Fruit fly (Drosophila melanogaster) whole organism, embryonic: ENCODE results near the gene Usp14.
A peak's percentile ranks its signal among the peaks of the same experiment; 100 is the strongest.

Experiments
- Ada2b ChIP-seq: fragments of 200-800 bp; sonication (Bioruptor generic); IDR thresholded peaks from 2 replicates; pipeline ENCODE4 v1.3.6; 2022; ENCODE audit warnings: missing biosample characterization, missing genetic modification characterization
- CG10209 ChIP-seq: fragments of 200-800 bp; sonication (Bioruptor generic); optimal IDR thresholded peaks from 3 replicates; lab custom pipeline; 2017; ENCODE audit warnings: missing biosample characterization, mild to moderate bottlenecking, missing genetic modification characterization, missing genetic modification reagents
- CG11504 ChIP-seq: fragments of 200-800 bp; sonication (Bioruptor generic); optimal IDR thresholded peaks from 3 replicates; lab custom pipeline; 2019; ENCODE audit warnings: missing biosample characterization, mild to moderate bottlenecking, missing genetic modification characterization, moderate library complexity
- CG12391 ChIP-seq: fragments of 200-800 bp; sonication (Bioruptor generic); optimal IDR thresholded peaks from 3 replicates; lab custom pipeline; 2018; ENCODE audit warnings: missing biosample characterization, mild to moderate bottlenecking, missing genetic modification characterization, moderate library complexity
- CG13287 ChIP-seq: fragments of 200-800 bp; sonication (Bioruptor generic); IDR thresholded peaks from 2 replicates; pipeline ENCODE4 v1.3.6; 2022; ENCODE audit warnings: missing biosample characterization, missing genetic modification characterization; ENCODE audit not compliant: partially characterized antibody
- CG15011 ChIP-seq: fragments of 200-800 bp; sonication (Bioruptor generic); optimal IDR thresholded peaks from 3 replicates; lab custom pipeline; 2018; ENCODE audit warnings: missing biosample characterization, mild to moderate bottlenecking, missing genetic modification characterization
- CG15073 ChIP-seq: fragments of 200-800 bp; sonication (Bioruptor generic); optimal IDR thresholded peaks from 2 replicates; lab custom pipeline; 2016; ENCODE audit warnings: missing biosample characterization, missing genetic modification characterization
- CG16815 ChIP-seq: fragments of 200-800 bp; sonication (Bioruptor generic); optimal IDR thresholded peaks from 3 replicates; lab custom pipeline; 2017; ENCODE audit warnings: missing biosample characterization, mild to moderate bottlenecking, missing genetic modification characterization
- CG18011 ChIP-seq: fragments of 200-800 bp; sonication (Bioruptor generic); optimal IDR thresholded peaks from 2 replicates; lab custom pipeline; 2017; ENCODE audit warnings: missing biosample characterization, missing genetic modification characterization, mild to moderate bottlenecking, moderate library complexity, missing genotype
- CG2120 ChIP-seq: fragments of 200-800 bp; sonication (Bioruptor generic); optimal IDR thresholded peaks from 3 replicates; lab custom pipeline; 2016; ENCODE audit warnings: missing biosample characterization, missing genetic modification characterization
- CG9215 ChIP-seq: fragments of 200-800 bp; sonication (Bioruptor generic); IDR thresholded peaks from 2 replicates; pipeline ENCODE4 v1.3.6; 2022; ENCODE audit warnings: missing biosample characterization, missing genetic modification characterization
- D19A ChIP-seq: fragments of 200-800 bp; optimal IDR thresholded peaks from 3 replicates; lab custom pipeline; 2019; ENCODE audit warnings: missing biosample characterization, mild to moderate bottlenecking, missing genetic modification characterization, moderate library complexity
- Dll ChIP-seq: fragments of 200-800 bp; sonication (Bioruptor generic); IDR thresholded peaks from 4 replicates; pipeline ENCODE4 v1.3.6; 2022; ENCODE audit warnings: missing biosample characterization, missing genetic modification characterization; ENCODE audit not compliant: partially characterized antibody
- HLH4C ChIP-seq: fragments of 200-800 bp; sonication (Bioruptor generic); IDR thresholded peaks from 3 replicates; pipeline ENCODE4 v1.3.6; 2022; ENCODE audit warnings: missing biosample characterization, missing genetic modification characterization; ENCODE audit not compliant: partially characterized antibody
- HLHmδ ChIP-seq: fragments of 200-800 bp; sonication (Bioruptor generic); optimal IDR thresholded peaks from 2 replicates; lab custom pipeline; 2018; ENCODE audit warnings: missing biosample characterization, mild to moderate bottlenecking, missing genetic modification characterization, moderate library complexity
- Hr51 ChIP-seq, 2 experiments: fragments of 200-800 bp; sonication (Bioruptor generic); optimal IDR thresholded peaks; 2 replicates in 1 of 2; 3 replicates in 1 of 2; lab custom pipeline; 2016 to 2018; ENCODE audit warnings: missing biosample characterization in 2 of 2, missing genetic modification characterization in 2 of 2, mild to moderate bottlenecking in 1 of 2, moderate library complexity in 1 of 2
- MESR4 ChIP-seq: fragments of 200-800 bp; sonication (Bioruptor generic); optimal IDR thresholded peaks from 2 replicates; lab custom pipeline; 2018; ENCODE audit warnings: missing biosample characterization, mild to moderate bottlenecking, missing genetic modification characterization, moderate library complexity
- Meics ChIP-seq: fragments of 200-800 bp; sonication (Bioruptor generic); optimal IDR thresholded peaks from 2 replicates; lab custom pipeline; 2017; ENCODE audit warnings: missing biosample characterization, mild to moderate bottlenecking, missing genetic modification characterization
- NC2β ChIP-seq: fragments of 200-800 bp; sonication (Bioruptor generic); optimal IDR thresholded peaks from 2 replicates; lab custom pipeline; 2016; ENCODE audit warnings: missing biosample characterization, missing genetic modification characterization
- Oli ChIP-seq: fragments of 200-800 bp; sonication (Bioruptor generic); optimal IDR thresholded peaks from 2 replicates; lab custom pipeline; 2018; ENCODE audit warnings: missing biosample characterization, mild to moderate bottlenecking, missing genetic modification characterization, moderate library complexity
- Scr ChIP-seq: fragments of 200-800 bp; sonication (Bioruptor generic); IDR thresholded peaks from 2 replicates; pipeline ENCODE4 v1.3.6; 2022; ENCODE audit warnings: missing biosample characterization, missing genetic modification characterization; ENCODE audit not compliant: partially characterized antibody
- Xrp1 ChIP-seq: fragments of 200-800 bp; sonication (Bioruptor generic); IDR thresholded peaks from 2 replicates; pipeline ENCODE4 v1.3.6; 2022; ENCODE audit warnings: missing biosample characterization, missing genetic modification characterization
- ato ChIP-seq: fragments of 200-800 bp; sonication (Bioruptor generic); IDR thresholded peaks from 2 replicates; pipeline ENCODE4 v1.3.6; 2022; ENCODE audit warnings: missing biosample characterization, missing genetic modification characterization; ENCODE audit not compliant: partially characterized antibody
- bsh ChIP-seq, 2 experiments: fragments of 200-800 bp; sonication (Bioruptor generic); optimal IDR thresholded peaks; 2 replicates each; lab custom pipeline; 2017 to 2018; ENCODE audit warnings: mild to moderate bottlenecking in 2 of 2, missing biosample characterization in 2 of 2, missing genetic modification characterization in 2 of 2, moderate library complexity in 1 of 2
- da ChIP-seq: fragments of 200-800 bp; sonication (Bioruptor generic); optimal IDR thresholded peaks from 2 replicates; lab custom pipeline; 2016; ENCODE audit warnings: missing biosample characterization, missing genetic modification characterization
- dmrt11E ChIP-seq: fragments of 200-800 bp; sonication (Bioruptor generic); optimal IDR thresholded peaks from 3 replicates; lab custom pipeline; 2018; ENCODE audit warnings: missing biosample characterization, mild to moderate bottlenecking, missing genetic modification characterization, moderate library complexity
- en ChIP-seq: fragments of 200-800 bp; sonication (Bioruptor generic); optimal IDR thresholded peaks from 2 replicates; lab custom pipeline; 2016; ENCODE audit warnings: missing biosample characterization, missing genetic modification characterization
- eve ChIP-seq, 2 experiments: fragments of >200 bp; optimal IDR thresholded peaks; 2 replicates each; lab custom pipeline; 2017; ENCODE audit warnings: missing biosample characterization in 2 of 2, missing genetic modification characterization in 2 of 2
- fd3F ChIP-seq: fragments of 200-800 bp; sonication (Bioruptor generic); optimal IDR thresholded peaks from 2 replicates; lab custom pipeline; 2018; ENCODE audit warnings: missing biosample characterization, mild to moderate bottlenecking, missing genetic modification characterization, moderate library complexity
- hkb ChIP-seq, 2 experiments: fragments of 200-800 bp in 1 of 2; fragments of >200 bp in 1 of 2; sonication (Bioruptor generic) in 1 of 2; IDR thresholded peaks in 1 of 2; optimal IDR thresholded peaks in 1 of 2; 2 replicates each; pipeline versions ENCODE4 v1.3.6 to Lab custom; 2017 to 2022; ENCODE audit warnings: missing biosample characterization in 1 of 2, missing genetic modification characterization in 1 of 2
- nerfin-1 ChIP-seq: fragments of 200-800 bp; sonication (Bioruptor generic); optimal IDR thresholded peaks from 3 replicates; lab custom pipeline; 2019; ENCODE audit warnings: missing biosample characterization, mild to moderate bottlenecking, missing genetic modification characterization, moderate library complexity
- onecut ChIP-seq: fragments of 200-800 bp; sonication (Bioruptor generic); IDR thresholded peaks from 2 replicates; pipeline ENCODE4 v1.3.6; 2022; ENCODE audit warnings: missing biosample characterization, missing genetic modification characterization
- peb ChIP-seq: fragments of 200-800 bp; sonication (Bioruptor generic); IDR thresholded peaks from 2 replicates; pipeline ENCODE4 v1.3.6; 2022; ENCODE audit warnings: missing biosample characterization, missing genetic modification characterization
- pnt ChIP-seq: fragments of 200-800 bp; sonication (Bioruptor generic); optimal IDR thresholded peaks from 3 replicates; lab custom pipeline; 2016; ENCODE audit warnings: missing biosample characterization, missing genetic modification characterization
- row ChIP-seq: fragments of 200-800 bp; sonication (Bioruptor generic); IDR thresholded peaks from 3 replicates; pipeline ENCODE4 v1.3.6; 2022; ENCODE audit warnings: missing biosample characterization, missing genetic modification characterization
- sr ChIP-seq: fragments of 200-800 bp; sonication (Bioruptor generic); IDR thresholded peaks from 3 replicates; pipeline ENCODE4 v1.3.6; 2022; ENCODE audit warnings: missing biosample characterization, missing genetic modification characterization
- unpg ChIP-seq: fragments of 200-800 bp; sonication (Bioruptor generic); optimal IDR thresholded peaks from 3 replicates; lab custom pipeline; 2018; ENCODE audit warnings: missing biosample characterization, mild to moderate bottlenecking, missing genetic modification characterization, moderate library complexity
- vvl ChIP-seq: fragments of 200-800 bp; sonication (Bioruptor generic); IDR thresholded peaks from 2 replicates; pipeline ENCODE4 v1.3.6; 2022; ENCODE audit warnings: missing biosample characterization, missing genetic modification characterization

Usp14 gene

DNA sequence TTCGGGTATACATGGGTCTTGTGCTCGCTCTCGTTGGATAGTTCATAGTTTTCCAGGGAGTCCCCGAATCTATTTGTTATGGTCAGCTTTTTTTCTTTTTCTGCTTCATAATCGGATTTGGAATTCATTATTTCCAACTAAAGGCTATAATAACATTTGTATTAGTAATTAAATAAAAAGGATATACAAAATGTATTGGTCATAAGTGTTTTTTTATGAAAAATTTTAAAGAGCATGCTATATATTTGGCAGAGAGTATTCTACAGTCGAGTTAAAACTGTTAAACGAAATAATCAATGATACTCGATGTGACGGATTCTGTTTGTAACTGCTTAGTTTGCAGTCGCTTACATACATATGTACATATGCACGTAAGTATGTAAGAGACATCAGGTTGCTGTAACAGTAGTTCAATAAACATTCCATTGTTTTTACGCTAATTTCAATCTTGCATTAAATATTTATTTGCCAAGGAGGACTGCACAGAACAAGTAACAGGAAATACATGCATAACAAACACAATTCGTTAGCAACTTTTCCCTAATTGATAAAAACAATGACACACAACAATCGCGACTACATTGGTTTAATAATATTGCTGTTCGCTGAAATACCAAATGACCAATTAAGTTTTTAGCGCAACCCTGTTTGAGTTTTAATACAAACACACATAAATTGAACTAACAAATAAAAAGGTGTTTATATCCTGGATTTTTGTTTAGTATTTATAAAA lies 15.0 kb downstream of the Usp14 start (continued):
- no peak for TF ChIP-seq CG15011 (GFP tag; lab: Kevin White, UChicago)
- TF ChIP-seq ato (GFP tag; lab: Robert Waterston, UW), result no peak
- no peak for TF ChIP-seq sr (GFP tag; lab: Robert Waterston, UW)
- TF ChIP-seq CG16815 (GFP tag; lab: Kevin White, UChicago), result no peak
- TF ChIP-seq CG15073 (GFP tag; lab: Kevin White, UChicago), result no peak
- no peak for TF ChIP-seq Dll (GFP tag; lab: Robert Waterston, UW)
- peak; percentile 47; the same call in 2 of the 3 replicates for TF ChIP-seq row
- TF ChIP-seq Ada2b (GFP tag; lab: Robert Waterston, UW), result no peak
- TF ChIP-seq Scr (GFP tag; lab: Robert Waterston, UW), result peak; percentile 28; the same call in 1 of the 2 replicates
- no peak for TF ChIP-seq CG10209 (GFP tag; lab: Kevin White, UChicago)
- no peak for TF ChIP-seq HLHmδ (GFP tag; lab: Kevin White, UChicago)
- no peak for TF ChIP-seq hkb (optimal IDR thresholded peaks at IDR 0.05; lab: Kevin White, UChicago)
- TF ChIP-seq hkb (GFP tag; IDR thresholded peaks at IDR 0.05; lab: Robert Waterston, UW), result 0 out of 2 replicates have a peak, but pooled peaks have one; percentile 13
- peak; percentile 62 for TF ChIP-seq onecut (GFP tag; lab: Robert Waterston, UW)
- TF ChIP-seq en, result no peak
- TF ChIP-seq CG13287 (GFP tag; lab: Robert Waterston, UW), result 0 out of 2 replicates have a peak, but pooled peaks have one; percentile 50
- peak in 1 of 2 experiments; percentile 25 for TF ChIP-seq bsh (GFP tag; optimal IDR thresholded peaks at IDR 0.05; lab: Kevin White, UChicago)
- TF ChIP-seq NC2β (GFP tag; lab: Kevin White, UChicago), result no peak
- TF ChIP-seq CG2120 (GFP tag; lab: Kevin White, UChicago), result peak; percentile 0
- TF ChIP-seq da (GFP tag; lab: Kevin White, UChicago), result no peak
- TF ChIP-seq HLH4C (GFP tag; lab: Robert Waterston, UW), result 0 out of 3 replicates have a peak, but pooled peaks have one; percentile 47
- TF ChIP-seq D19A (tag; lab: Kevin White, UChicago), result peak; percentile 90
- TF ChIP-seq eve (GFP tag; optimal IDR thresholded peaks at IDR 0.05; lab: Kevin White, UChicago), result peak in 1 of 2 experiments; percentile 41
- peak; percentile 3 for TF ChIP-seq Meics
- peak; percentile 30 for TF ChIP-seq unpg
- peak; percentile 20 for TF ChIP-seq dmrt11E
- peak; percentile 17; the same call in 1 of the 2 replicates for TF ChIP-seq vvl (GFP tag; lab: Robert Waterston, UW)
- peak; percentile 70 for TF ChIP-seq MESR4 (GFP tag; lab: Kevin White, UChicago)
- TF ChIP-seq nerfin-1 (tag; lab: Kevin White, UChicago), result peak; percentile 6
- no peak for TF ChIP-seq fd3F (GFP tag; lab: Kevin White, UChicago)
- peak in 1 of 2 experiments; percentile 42 for TF ChIP-seq Hr51 (GFP tag; optimal IDR thresholded peaks at IDR 0.05; lab: Kevin White, UChicago)
- peak; percentile 40; the same call in 1 of the 2 replicates for TF ChIP-seq Xrp1 (GFP tag; lab: Robert Waterston, UW)
- TF ChIP-seq pnt (GFP tag; lab: Kevin White, UChicago), result no peak
- TF ChIP-seq CG9215 (GFP tag; lab: Robert Waterston, UW), result no peak
- peak; percentile 31 for TF ChIP-seq CG11504 (tag; lab: Kevin White, UChicago)
- TF ChIP-seq Oli (tag; lab: Kevin White, UChicago), result peak; percentile 17
- TF ChIP-seq peb (GFP tag; lab: Robert Waterston, UW), result no peak
- peak; percentile 12 for TF ChIP-seq CG18011
- peak; percentile 23 for TF ChIP-seq CG12391
- TF ChIP-seq, all 482 proteins: peak for 50
